Worm (Caenorhabditis elegans) whole organism, midembryonic: ENCODE results near the gene hoe-1.
A peak's percentile ranks its signal among the peaks of the same experiment; 100 is the strongest.

ENCODE experiments used
- T22C8.4 ChIP-seq: fragments of 200-800 bp; sonication (Bioruptor generic); IDR thresholded peaks from 2 replicates; pipeline ENCODE4 v1.3.6; 2022; ENCODE audit warnings: missing genetic modification characterization, missing compliant biosample characterization
- cog-1 ChIP-seq: sonication (generic microtip); optimal IDR thresholded peaks from 2 replicates; lab custom pipeline; 2016; ENCODE audit warnings: missing genetic modification characterization, missing compliant biosample characterization
- flt-1 ChIP-seq: fragments of 200-800 bp; sonication (Bioruptor generic); IDR thresholded peaks from 2 replicates; pipeline ENCODE4 v1.3.6; 2022; ENCODE audit warnings: missing genetic modification characterization, missing compliant biosample characterization
- klf-2 ChIP-seq: fragments of 200-800 bp; sonication (Bioruptor generic); conservative IDR thresholded peaks from 2 replicates; pipeline ENCODE4 v1.3.6; 2022; ENCODE audit warnings: missing genetic modification reagents, missing genetic modification characterization, missing compliant biosample characterization
- med-1 ChIP-seq: sonication (generic microtip); optimal IDR thresholded peaks from 2 replicates; lab custom pipeline; 2017; ENCODE audit warnings: missing genetic modification characterization, mild to moderate bottlenecking, missing compliant biosample characterization, antibody characterized with exemption, missing genetic modification reagents; ENCODE audit not compliant: insufficient read depth
- ref-1 ChIP-seq: fragments of 200-800 bp; sonication (Bioruptor generic); conservative IDR thresholded peaks from 2 replicates; pipeline ENCODE4 v1.3.6; 2022; ENCODE audit warnings: missing genetic modification reagents, missing genetic modification characterization, missing compliant biosample characterization
- tab-1 ChIP-seq: fragments of 200-800 bp; sonication (Bioruptor generic); IDR thresholded peaks from 2 replicates; pipeline ENCODE4 v1.3.6; 2022; ENCODE audit warnings: missing genetic modification characterization, missing compliant biosample characterization
- ztf-23 ChIP-seq: fragments of 200-800 bp; sonication (Bioruptor generic); IDR thresholded peaks from 2 replicates; pipeline ENCODE4 v1.3.6; 2022; ENCODE audit warnings: missing genetic modification reagents, missing genetic modification characterization, missing compliant biosample characterization
- ztf-29 ChIP-seq: fragments of 200-800 bp; sonication (Bioruptor generic); IDR thresholded peaks from 2 replicates; pipeline ENCODE4 v1.3.6; 2022; ENCODE audit warnings: missing genetic modification reagents, missing genetic modification characterization, missing compliant biosample characterization

hoe-1 gene

DNA sequence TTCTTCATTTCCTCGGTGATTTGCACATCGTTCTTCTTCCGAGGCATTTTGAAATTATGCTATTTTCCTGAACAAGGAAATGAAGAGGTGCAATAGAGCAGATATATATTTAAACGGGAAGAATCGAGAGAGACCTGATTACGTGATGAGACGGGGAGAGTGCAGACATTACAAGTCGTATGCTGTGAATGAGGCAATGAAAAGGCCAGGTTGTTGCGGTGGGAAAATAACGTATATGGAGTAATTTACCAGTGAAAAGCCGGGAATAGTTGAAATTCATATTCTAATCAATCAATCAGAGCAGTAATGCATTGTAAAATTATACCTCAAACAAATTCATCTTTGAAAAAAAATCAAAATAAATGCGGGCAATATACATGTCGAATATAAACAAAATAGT lies 14.6 kb upstream of the hoe-1 start, which contains the start of gene Y17G9B.8:
Y17G9B.8 (minus strand) TSS at position 182 of the 400 bp plus-strand sequence.
- TF ChIP-seq ztf-23 (no peak), cog-1 (tag; lab: Kevin White, UChicago) (no peak), tab-1 (GFP tag; lab: Robert Waterston, UW) (no peak), med-1 (GFP tag; lab: Kevin White, UChicago) (no peak), T22C8.4 (no peak), ref-1 (GFP tag; lab: Robert Waterston, UW) (no peak)

DNA sequence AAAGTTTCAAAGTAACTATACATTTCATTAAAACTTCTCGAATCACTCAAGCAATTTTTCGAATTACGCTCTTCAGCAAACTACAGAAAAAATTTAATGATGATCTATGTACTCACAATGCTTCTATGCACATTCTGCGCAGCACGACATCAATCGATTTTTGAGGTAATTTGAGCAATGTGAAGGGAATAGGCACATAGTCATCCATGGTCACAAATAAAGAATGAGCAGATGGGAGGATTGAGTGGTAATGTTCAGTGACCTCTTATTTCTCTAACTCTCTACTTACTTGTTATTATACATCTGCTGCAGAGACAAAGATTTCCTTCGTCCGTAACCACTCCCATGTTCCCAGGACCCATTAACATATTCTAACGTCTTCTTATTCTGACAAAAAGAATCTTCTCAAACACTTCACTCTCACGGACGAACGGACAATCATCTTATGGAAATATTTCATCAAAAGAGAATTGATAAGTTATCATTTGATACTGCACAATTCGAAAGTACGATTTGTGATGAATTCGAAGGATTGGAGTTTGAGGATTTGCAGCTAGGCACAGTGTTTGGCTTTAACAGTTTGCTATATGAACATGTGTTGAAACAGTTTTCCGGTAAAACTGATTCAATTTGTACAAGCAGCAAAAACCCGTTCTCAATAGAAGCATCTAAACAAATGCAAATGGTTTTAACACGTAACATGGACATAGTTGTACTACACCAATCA lies 12.0 kb upstream of the hoe-1 start, which contains the start of the genes fbxb-77 and Y17G9B.11:
fbxb-77 (minus strand) TSS at position 229 of the 727 bp plus-strand sequence.
Y17G9B.11 (plus strand) TSS at position 677 of the 727 bp plus-strand sequence.
- TF ChIP-seq med-1 (GFP tag; lab: Kevin White, UChicago): no peak
- TF ChIP-seq T22C8.4: no peak
- no peak for TF ChIP-seq ref-1 (GFP tag; lab: Robert Waterston, UW)
- TF ChIP-seq tab-1 (GFP tag; lab: Robert Waterston, UW): no peak
- no peak for TF ChIP-seq ztf-29 (GFP tag; lab: Robert Waterston, UW)
- no peak for TF ChIP-seq ztf-23
- no peak for TF ChIP-seq cog-1 (tag; lab: Kevin White, UChicago)
- TF ChIP-seq klf-2 (GFP tag; lab: Robert Waterston, UW): no peak
- no peak for TF ChIP-seq flt-1 (GFP tag; lab: Robert Waterston, UW)

DNA sequence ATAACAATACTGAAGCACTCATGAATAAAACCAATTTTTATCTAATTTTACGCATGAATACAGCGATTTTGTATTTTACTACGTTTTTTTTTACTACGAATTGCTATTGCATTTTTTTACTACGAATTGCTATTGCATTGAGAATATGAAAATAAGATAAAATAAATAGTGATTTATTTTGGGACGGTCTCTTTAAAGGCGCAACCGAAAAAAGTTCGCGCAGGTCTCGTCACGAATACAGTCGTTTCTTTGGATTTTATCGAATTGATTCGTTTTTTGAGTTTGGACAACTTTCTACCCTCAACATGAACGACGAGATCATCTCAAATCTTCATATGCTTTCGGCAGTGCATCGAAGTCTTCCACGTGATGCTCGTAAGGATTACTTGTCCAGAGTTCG lies 7.7 kb upstream of the hoe-1 start, which contains the start of gene Y17G9B.4:
Y17G9B.4 (plus strand) TSS at position 306 of the 400 bp plus-strand sequence.
- no peak for TF ChIP-seq flt-1 (GFP tag; lab: Robert Waterston, UW)
- TF ChIP-seq klf-2 (GFP tag; lab: Robert Waterston, UW): no peak
- no peak for TF ChIP-seq tab-1 (GFP tag; lab: Robert Waterston, UW)
- TF ChIP-seq ztf-23: no peak
- no peak for TF ChIP-seq T22C8.4
- TF ChIP-seq cog-1 (tag; lab: Kevin White, UChicago): no peak
- TF ChIP-seq ztf-29 (GFP tag; lab: Robert Waterston, UW): no peak
- TF ChIP-seq ref-1 (GFP tag; lab: Robert Waterston, UW): no peak
- no peak for TF ChIP-seq med-1 (GFP tag; lab: Kevin White, UChicago)

DNA sequence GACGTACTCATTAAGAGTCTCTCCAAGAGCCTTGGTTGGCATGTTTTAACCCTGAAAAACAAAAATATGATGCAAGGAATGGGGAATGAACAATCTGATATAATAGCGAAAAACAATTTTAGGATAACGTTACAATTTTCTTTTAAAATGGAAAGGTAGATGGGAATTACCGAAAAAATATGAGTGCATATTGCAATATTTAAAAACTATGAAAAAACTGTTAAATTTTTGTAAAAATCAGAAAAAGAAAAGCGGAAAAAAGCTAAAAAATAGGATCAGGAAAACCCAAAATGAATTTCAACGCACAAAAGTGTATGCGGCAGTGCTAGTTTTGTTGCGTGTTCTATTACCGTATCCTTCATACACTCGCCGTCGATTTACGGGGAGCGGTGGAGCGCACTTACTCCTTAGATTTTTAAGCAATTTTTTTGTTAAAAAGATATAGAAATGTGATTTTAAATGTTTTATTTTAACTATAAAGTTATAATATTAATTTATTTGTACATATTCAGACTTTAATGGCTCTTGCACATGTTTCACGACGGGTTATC lies 5.7 kb upstream of the hoe-1 start, which contains the start of the genes rpl-20 and Y17G9B.5:
rpl-20 (minus strand) TSS at position 51 of the 551 bp plus-strand sequence.
Y17G9B.5 (plus strand) TSS at position 513 of the 551 bp plus-strand sequence.
- TF ChIP-seq ref-1 (GFP tag; lab: Robert Waterston, UW) (0 out of 2 replicates have a peak, but pooled peaks have one; percentile 31), T22C8.4 (peak; percentile 75), flt-1 (GFP tag; lab: Robert Waterston, UW) (peak; percentile 94), ztf-29 (GFP tag; lab: Robert Waterston, UW) (peak; percentile 85), med-1 (GFP tag; lab: Kevin White, UChicago) (peak; percentile 36), cog-1 (tag; lab: Kevin White, UChicago) (peak; percentile 99), klf-2 (GFP tag; lab: Robert Waterston, UW) (peak; percentile 41; the same call in 1 of the 2 replicates), ztf-23 (peak; percentile 95), tab-1 (GFP tag; lab: Robert Waterston, UW) (peak; percentile 58; the same call in 1 of the 2 replicates)

DNA sequence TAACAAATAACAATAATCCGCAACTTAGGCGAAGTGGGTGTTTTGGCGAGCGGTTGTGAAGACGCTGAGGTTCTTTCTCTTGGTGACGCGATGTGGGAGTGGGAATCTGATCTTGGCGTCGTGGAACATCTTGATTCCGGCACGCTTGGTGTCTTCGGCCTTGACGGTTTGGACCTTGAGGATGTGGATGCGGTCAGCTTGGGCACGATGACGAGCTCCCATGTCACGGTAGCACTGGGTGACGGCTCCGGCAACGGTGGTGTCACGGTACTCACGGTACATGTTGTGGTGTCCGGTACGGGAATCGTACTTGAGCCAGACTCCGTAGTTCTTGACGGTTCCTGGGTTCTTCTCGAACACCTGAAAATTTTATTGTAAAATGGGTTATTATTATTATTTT lies 5.1 kb upstream of the hoe-1 start:
- TF ChIP-seq cog-1 (tag; lab: Kevin White, UChicago) (no peak), ref-1 (GFP tag; lab: Robert Waterston, UW) (no peak), T22C8.4 (no peak), tab-1 (GFP tag; lab: Robert Waterston, UW) (no peak), flt-1 (GFP tag; lab: Robert Waterston, UW) (peak; percentile 56; the same call in 1 of the 2 replicates), ztf-23 (0 out of 2 replicates have a peak, but pooled peaks have one; percentile 30), klf-2 (GFP tag; lab: Robert Waterston, UW) (no peak), med-1 (GFP tag; lab: Kevin White, UChicago) (no peak), ztf-29 (GFP tag; lab: Robert Waterston, UW) (no peak)

DNA sequence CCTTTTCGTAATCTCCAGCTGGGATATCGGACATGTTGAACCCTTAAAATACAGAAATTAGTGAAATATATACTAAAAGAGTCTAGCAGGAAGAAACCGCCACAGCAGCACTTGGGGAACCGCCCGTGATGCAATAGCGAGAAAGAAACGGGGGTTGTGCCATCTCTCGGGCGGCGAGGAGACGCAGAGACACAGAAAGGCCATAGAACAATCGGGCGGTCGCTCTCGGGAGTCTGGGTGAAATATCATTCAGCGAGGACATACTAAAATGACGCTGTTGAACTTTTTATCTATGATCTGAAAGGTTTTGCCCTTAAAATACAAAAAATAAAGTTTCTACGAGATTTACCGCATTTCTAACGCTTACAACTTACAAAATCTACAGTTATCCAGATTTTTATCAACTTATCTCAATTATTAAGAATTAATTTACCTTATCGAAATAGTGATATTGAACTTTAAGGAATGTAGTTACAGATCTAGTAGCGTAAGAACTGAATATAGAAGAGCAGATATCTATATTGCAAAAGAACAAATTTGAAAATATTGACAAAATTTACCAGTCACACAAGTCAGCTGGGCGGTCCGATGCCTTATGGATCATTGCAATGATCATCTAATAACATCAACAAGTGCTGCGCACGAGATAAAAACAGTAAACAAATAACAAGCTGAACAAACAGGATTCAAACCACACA lies 4.5 kb upstream of the hoe-1 start, which contains the start of gene cyc-2.1:
cyc-2.1 (minus strand) TSS at position 605 of the 698 bp plus-strand sequence.
- TF ChIP-seq ref-1 (GFP tag; lab: Robert Waterston, UW): no peak
- 0 out of 2 replicates have a peak, but pooled peaks have one; percentile 46 for TF ChIP-seq ztf-23
- TF ChIP-seq ztf-29 (GFP tag; lab: Robert Waterston, UW): no peak
- 0 out of 2 replicates have a peak, but pooled peaks have one; percentile 58 for TF ChIP-seq flt-1 (GFP tag; lab: Robert Waterston, UW)
- no peak for TF ChIP-seq med-1 (GFP tag; lab: Kevin White, UChicago)

DNA sequence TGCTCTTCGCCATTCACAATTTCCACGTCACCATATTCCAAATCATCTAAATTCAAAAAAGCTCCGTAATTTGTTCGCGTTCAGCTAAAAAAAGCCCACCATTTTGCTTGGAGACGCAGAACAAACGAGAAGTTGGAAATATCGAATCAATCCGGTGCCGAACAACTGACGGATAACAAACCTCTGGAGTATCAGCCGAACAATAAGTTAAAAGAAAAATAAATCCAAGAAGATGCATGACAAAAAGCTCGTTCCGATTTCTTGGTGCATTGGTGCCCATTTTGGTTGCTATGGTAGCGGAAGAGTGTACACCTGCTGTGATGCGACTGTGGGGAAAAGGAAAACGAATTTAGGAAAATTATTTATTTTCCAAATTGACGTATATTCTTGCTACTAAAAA lies 3.5 kb upstream of the hoe-1 start, which contains the start of gene tctn-1:
tctn-1 (minus strand) TSS at position 280 of the 400 bp plus-strand sequence.
- TF ChIP-seq ztf-23 (no peak), T22C8.4 (no peak), med-1 (GFP tag; lab: Kevin White, UChicago) (no peak), flt-1 (GFP tag; lab: Robert Waterston, UW) (no peak)

DNA sequence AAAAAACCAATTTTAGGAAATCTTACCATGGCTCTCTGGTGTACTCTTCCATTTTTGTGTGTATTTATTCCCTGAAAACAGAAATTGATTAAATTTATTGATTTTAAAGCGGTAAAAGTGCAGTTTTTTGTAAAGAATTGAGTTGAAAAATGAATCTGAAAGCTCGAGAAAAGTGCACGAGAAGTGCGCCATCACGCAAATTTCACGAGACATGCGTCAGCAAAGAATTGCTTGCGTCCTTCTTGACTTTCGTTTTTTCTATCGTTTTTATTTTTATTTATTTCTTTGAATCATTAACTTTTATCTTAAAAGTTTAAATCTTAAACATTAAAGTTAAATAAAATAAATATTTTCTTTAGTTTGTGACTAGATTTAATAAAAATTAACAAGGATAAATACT lies 1.4 kb upstream of the hoe-1 start, which contains the start of gene timm-17B.1:
timm-17B.1 (minus strand) TSS at position 71 of the 400 bp plus-strand sequence.
- TF ChIP-seq ztf-23 (no peak), cog-1 (tag; lab: Kevin White, UChicago) (no peak), ref-1 (GFP tag; lab: Robert Waterston, UW) (no peak), klf-2 (GFP tag; lab: Robert Waterston, UW) (no peak), T22C8.4 (no peak), tab-1 (GFP tag; lab: Robert Waterston, UW) (no peak), ztf-29 (GFP tag; lab: Robert Waterston, UW) (no peak), med-1 (GFP tag; lab: Kevin White, UChicago) (no peak), flt-1 (GFP tag; lab: Robert Waterston, UW) (no peak)
